Fruit fly (Drosophila melanogaster) whole organism, embryonic: Measurements from ENCODE around the gene Lrrk.

Experiments
- Aef1 ChIP-seq: fragments of 200-800 bp; sonication (Bioruptor generic); IDR thresholded peaks from 3 replicates; pipeline ENCODE4 v1.3.6; 2022; ENCODE audit warnings: missing biosample characterization, missing genetic modification characterization
- C15 ChIP-seq: fragments of 200-800 bp; sonication (Bioruptor generic); IDR thresholded peaks from 3 replicates; pipeline ENCODE4 v1.3.6; 2022; ENCODE audit warnings: missing biosample characterization, missing genetic modification characterization
- CG11723 ChIP-seq: fragments of 200-800 bp; sonication (Bioruptor generic); optimal IDR thresholded peaks from 2 replicates; lab custom pipeline; 2017; ENCODE audit warnings: missing biosample characterization, mild to moderate bottlenecking, missing genetic modification characterization
- CG12299 ChIP-seq: fragments of 200-800 bp; sonication (Bioruptor generic); optimal IDR thresholded peaks from 2 replicates; lab custom pipeline; 2018; ENCODE audit warnings: missing biosample characterization, mild to moderate bottlenecking, missing genetic modification characterization
- CG1233 ChIP-seq: fragments of 200-800 bp; sonication (Bioruptor generic); optimal IDR thresholded peaks from 4 replicates; lab custom pipeline; 2018; ENCODE audit warnings: missing biosample characterization, mild to moderate bottlenecking, missing genetic modification characterization
- CG12391 ChIP-seq: fragments of 200-800 bp; sonication (Bioruptor generic); optimal IDR thresholded peaks from 3 replicates; lab custom pipeline; 2018; ENCODE audit warnings: missing biosample characterization, mild to moderate bottlenecking, missing genetic modification characterization, moderate library complexity
- CG15479 ChIP-seq: fragments of 200-800 bp; sonication (Bioruptor generic); optimal IDR thresholded peaks from 3 replicates; lab custom pipeline; 2019; ENCODE audit warnings: missing biosample characterization, mild to moderate bottlenecking, missing genetic modification characterization, moderate library complexity
- CG2875 ChIP-seq: fragments of 200-800 bp; sonication (Bioruptor generic); optimal IDR thresholded peaks from 2 replicates; lab custom pipeline; 2017; ENCODE audit warnings: missing biosample characterization, mild to moderate bottlenecking, missing genetic modification characterization, missing genetic modification reagents
- CG30403 ChIP-seq: fragments of 200-800 bp; sonication (Bioruptor generic); optimal IDR thresholded peaks from 3 replicates; lab custom pipeline; 2016; ENCODE audit warnings: missing biosample characterization, missing genetic modification characterization
- CG32532 ChIP-seq: fragments of 200-800 bp; sonication (Bioruptor generic); IDR thresholded peaks from 2 replicates; pipeline ENCODE4 v1.3.6; 2022; ENCODE audit warnings: missing biosample characterization, missing genetic modification characterization
- CG3407 ChIP-seq: fragments of 200-800 bp; sonication (Bioruptor generic); optimal IDR thresholded peaks from 2 replicates; lab custom pipeline; 2018; ENCODE audit warnings: missing biosample characterization, mild to moderate bottlenecking, missing genetic modification characterization
- CG34224 ChIP-seq: fragments of 200-800 bp; sonication (Bioruptor generic); IDR thresholded peaks from 3 replicates; pipeline ENCODE4 v1.3.6; 2022; ENCODE audit warnings: missing biosample characterization, missing genetic modification characterization; ENCODE audit not compliant: partially characterized antibody
- CG3847 ChIP-seq: fragments of 200-800 bp; sonication (Bioruptor generic); IDR thresholded peaks from 2 replicates; pipeline ENCODE4 v1.3.6; 2022; ENCODE audit warnings: missing biosample characterization, missing genetic modification characterization
- CG4282 ChIP-seq: fragments of 200-800 bp; sonication (Bioruptor generic); optimal IDR thresholded peaks from 2 replicates; lab custom pipeline; 2016; ENCODE audit warnings: missing biosample characterization, missing genetic modification characterization
- CG4360 ChIP-seq: fragments of 200-800 bp; sonication (Bioruptor generic); IDR thresholded peaks from 2 replicates; pipeline ENCODE4 v1.3.6; 2022; ENCODE audit warnings: missing biosample characterization, missing genetic modification characterization
- CG4424 ChIP-seq: fragments of 200-800 bp; sonication (Bioruptor generic); optimal IDR thresholded peaks from 3 replicates; lab custom pipeline; 2016; ENCODE audit warnings: missing biosample characterization, missing genetic modification characterization
- CG4854 ChIP-seq: fragments of 200-800 bp; sonication (Bioruptor generic); optimal IDR thresholded peaks from 2 replicates; lab custom pipeline; 2016; ENCODE audit warnings: missing biosample characterization, missing genetic modification characterization, inconsistent platforms
- CG6813 ChIP-seq: fragments of 200-800 bp; sonication (Bioruptor generic); optimal IDR thresholded peaks from 2 replicates; lab custom pipeline; 2017; ENCODE audit warnings: missing biosample characterization, missing genetic modification characterization, mild to moderate bottlenecking, moderate library complexity, missing genetic modification reagents
- CG7963 ChIP-seq: fragments of 200-800 bp; sonication (Bioruptor generic); IDR thresholded peaks from 3 replicates; pipeline ENCODE4 v1.3.6; 2022; ENCODE audit warnings: missing biosample characterization, missing genetic modification characterization; ENCODE audit not compliant: partially characterized antibody
- CG7987 ChIP-seq: fragments of 200-800 bp; sonication (Bioruptor generic); optimal IDR thresholded peaks from 2 replicates; lab custom pipeline; 2018; ENCODE audit warnings: missing biosample characterization, mild to moderate bottlenecking, missing genetic modification characterization, moderate library complexity
- CG9797 ChIP-seq: fragments of 200-800 bp; sonication (Bioruptor generic); optimal IDR thresholded peaks from 3 replicates; lab custom pipeline; 2018; ENCODE audit warnings: missing biosample characterization, mild to moderate bottlenecking, missing genetic modification characterization
- CHES-1-like ChIP-seq: fragments of 200-800 bp; sonication (Bioruptor generic); optimal IDR thresholded peaks from 2 replicates; lab custom pipeline; 2016; ENCODE audit warnings: missing biosample characterization, missing genetic modification characterization
- Dip2 ChIP-seq: fragments of 200-800 bp; sonication (Bioruptor generic); IDR thresholded peaks from 2 replicates; pipeline ENCODE4 v1.3.6; 2022; ENCODE audit warnings: missing biosample characterization, missing genetic modification characterization
- Gsc ChIP-seq: fragments of 200-800 bp; sonication (Bioruptor generic); IDR thresholded peaks from 2 replicates; pipeline ENCODE4 v1.3.6; 2022; ENCODE audit warnings: missing biosample characterization, missing genetic modification characterization
- H2.0 ChIP-seq: fragments of 200-800 bp; sonication (Bioruptor generic); IDR thresholded peaks from 2 replicates; pipeline ENCODE4 v1.3.6; 2022; ENCODE audit warnings: missing biosample characterization, missing genetic modification characterization
- Hr78 ChIP-seq, 2 experiments: fragments of 200-800 bp in 1 of 2; fragments of >200 bp in 1 of 2; sonication (Bioruptor generic) in 1 of 2; optimal IDR thresholded peaks; 2 replicates each; lab custom pipeline; 2017 to 2019; ENCODE audit warnings: missing biosample characterization in 2 of 2, missing genetic modification characterization in 2 of 2, mild to moderate bottlenecking in 1 of 2, moderate library complexity in 1 of 2
- Lhr ChIP-seq: fragments of 200-800 bp; sonication (Bioruptor generic); optimal IDR thresholded peaks from 3 replicates; lab custom pipeline; 2017; ENCODE audit warnings: mild to moderate bottlenecking, missing biosample characterization, missing genetic modification reagents, missing genetic modification characterization
- Optix ChIP-seq: fragments of 200-800 bp; sonication (Bioruptor generic); IDR thresholded peaks from 3 replicates; pipeline ENCODE4 v1.3.6; 2022; ENCODE audit warnings: missing biosample characterization, missing genetic modification characterization
- Taf1 ChIP-seq: fragments of 200-800 bp; sonication (Bioruptor generic); IDR thresholded peaks from 2 replicates; pipeline ENCODE4 v1.3.6; 2022; ENCODE audit warnings: missing biosample characterization, missing genetic modification characterization
- bowl ChIP-seq: fragments of 200-800 bp; sonication (Bioruptor generic); IDR thresholded peaks from 2 replicates; pipeline ENCODE4 v1.3.6; 2022; ENCODE audit warnings: missing biosample characterization, missing genetic modification characterization
- btn ChIP-seq: fragments of 200-800 bp; sonication (Bioruptor generic); optimal IDR thresholded peaks from 2 replicates; lab custom pipeline; 2016; ENCODE audit warnings: missing biosample characterization, missing genetic modification characterization
- corto ChIP-seq: fragments of 200-800 bp; sonication (Bioruptor generic); optimal IDR thresholded peaks from 2 replicates; lab custom pipeline; 2016; ENCODE audit warnings: missing biosample characterization, mild to moderate bottlenecking, missing genetic modification characterization, moderate library complexity
- crp ChIP-seq, 2 experiments: fragments of 200-800 bp; sonication (Bioruptor generic); optimal IDR thresholded peaks; 2 replicates in 1 of 2; 3 replicates in 1 of 2; lab custom pipeline; 2017; ENCODE audit warnings: missing biosample characterization in 2 of 2, missing genetic modification characterization in 2 of 2, mild to moderate bottlenecking in 1 of 2, moderate library complexity in 1 of 2
- dpn ChIP-seq, 2 experiments: fragments of 200-800 bp; sonication (Bioruptor generic); optimal IDR thresholded peaks; 3 replicates each; lab custom pipeline; 2016; ENCODE audit warnings: missing biosample characterization in 2 of 2, missing genetic modification characterization in 2 of 2
- eve ChIP-seq, 2 experiments: fragments of >200 bp; optimal IDR thresholded peaks; 2 replicates each; lab custom pipeline; 2017; ENCODE audit warnings: missing biosample characterization in 2 of 2, missing genetic modification characterization in 2 of 2
- fd64A ChIP-seq: fragments of 200-800 bp; sonication (Bioruptor generic); optimal IDR thresholded peaks from 3 replicates; lab custom pipeline; 2018; ENCODE audit warnings: missing biosample characterization, mild to moderate bottlenecking, missing genetic modification characterization
- gfzf ChIP-seq: fragments of 200-800 bp; sonication (Bioruptor generic); optimal IDR thresholded peaks from 2 replicates; lab custom pipeline; 2016; ENCODE audit warnings: missing biosample characterization, mild to moderate bottlenecking, missing genetic modification characterization, moderate library complexity
- hbn ChIP-seq: fragments of 200-800 bp; sonication (Bioruptor generic); IDR thresholded peaks from 2 replicates; pipeline ENCODE4 v1.3.6; 2022; ENCODE audit warnings: missing biosample characterization, missing genetic modification characterization; ENCODE audit not compliant: partially characterized antibody
- ind ChIP-seq: fragments of 200-800 bp; sonication (Bioruptor generic); optimal IDR thresholded peaks from 3 replicates; lab custom pipeline; 2016; ENCODE audit warnings: missing biosample characterization, missing genetic modification characterization
- kah ChIP-seq: fragments of 200-800 bp; sonication (Bioruptor generic); optimal IDR thresholded peaks from 2 replicates; lab custom pipeline; 2018; ENCODE audit warnings: missing biosample characterization, mild to moderate bottlenecking, missing genetic modification characterization
- kni ChIP-seq: fragments of 200-800 bp; sonication (Bioruptor generic); optimal IDR thresholded peaks from 3 replicates; lab custom pipeline; 2017; ENCODE audit warnings: mild to moderate bottlenecking, missing biosample characterization, missing genetic modification reagents, missing genetic modification characterization
- lov ChIP-seq, 2 experiments: fragments of 200-800 bp in 1 of 2; fragments of >200 bp in 1 of 2; sonication (Bioruptor generic) in 1 of 2; IDR thresholded peaks in 1 of 2; optimal IDR thresholded peaks in 1 of 2; 2 replicates in 1 of 2; 3 replicates in 1 of 2; pipeline versions ENCODE4 v1.3.6 to Lab custom; 2017 to 2022; ENCODE audit warnings: missing biosample characterization in 1 of 2, missing genetic modification characterization in 1 of 2
- luna ChIP-seq: fragments of 200-800 bp; sonication (Bioruptor generic); optimal IDR thresholded peaks from 2 replicates; lab custom pipeline; 2016; ENCODE audit warnings: missing biosample characterization, missing genetic modification characterization
- mirr ChIP-seq: fragments of 200-800 bp; sonication (Bioruptor generic); optimal IDR thresholded peaks from 3 replicates; lab custom pipeline; 2018; ENCODE audit warnings: missing biosample characterization, mild to moderate bottlenecking, missing genetic modification characterization
- odd ChIP-seq: fragments of 200-800 bp; sonication (Bioruptor generic); optimal IDR thresholded peaks from 2 replicates; lab custom pipeline; 2017; ENCODE audit warnings: missing biosample characterization, mild to moderate bottlenecking, missing genetic modification characterization
- pho ChIP-seq: fragments of 200-800 bp; sonication (Bioruptor generic); optimal IDR thresholded peaks from 2 replicates; lab custom pipeline; 2016; ENCODE audit warnings: missing biosample characterization, missing genetic modification characterization
- unpg ChIP-seq: fragments of 200-800 bp; sonication (Bioruptor generic); optimal IDR thresholded peaks from 3 replicates; lab custom pipeline; 2018; ENCODE audit warnings: missing biosample characterization, mild to moderate bottlenecking, missing genetic modification characterization, moderate library complexity
- vnd ChIP-seq: fragments of 200-800 bp; sonication (Bioruptor generic); IDR thresholded peaks from 3 replicates; pipeline ENCODE4 v1.3.6; 2022; ENCODE audit warnings: missing biosample characterization, missing genetic modification characterization; ENCODE audit not compliant: partially characterized antibody
- vvl ChIP-seq: fragments of 200-800 bp; sonication (Bioruptor generic); IDR thresholded peaks from 2 replicates; pipeline ENCODE4 v1.3.6; 2022; ENCODE audit warnings: missing biosample characterization, missing genetic modification characterization

The Lrrk gene

dm6 chr3R:20633984-20634446, 1.3 kb upstream of the Lrrk start (continued):
- TF ChIP-seq CG34224 (GFP tag; lab: Robert Waterston, UW), result no peak
- TF ChIP-seq Dip2 (GFP tag; lab: Robert Waterston, UW), result no peak
- peak; percentile 54 for TF ChIP-seq CG12299
- no peak for TF ChIP-seq CG9797
- no peak for TF ChIP-seq corto (GFP tag; lab: Kevin White, UChicago)
- TF ChIP-seq pho (GFP tag; lab: Kevin White, UChicago), result peak; percentile 63
- no peak for TF ChIP-seq Lhr (GFP tag; lab: Kevin White, UChicago)
- TF ChIP-seq Aef1, result peak; percentile 84
- peak; percentile 64 for TF ChIP-seq H2.0 (GFP tag; lab: Robert Waterston, UW)
- TF ChIP-seq vnd (GFP tag; lab: Robert Waterston, UW), result no peak
- no peak for TF ChIP-seq btn
- TF ChIP-seq CG30403, result peak; percentile 79
- no peak for TF ChIP-seq CG11723
- TF ChIP-seq CG4282, result no peak
- no peak for TF ChIP-seq eve (GFP tag; optimal IDR thresholded peaks at IDR 0.05; lab: Kevin White, UChicago)
- peak; percentile 80 for TF ChIP-seq ind (GFP tag; lab: Kevin White, UChicago)
- no peak for TF ChIP-seq crp (GFP tag; optimal IDR thresholded peaks at IDR 0.05; lab: Kevin White, UChicago)
- TF ChIP-seq Taf1 (GFP tag; lab: Robert Waterston, UW), result 0 out of 2 replicates have a peak, but pooled peaks have one; percentile 47
- TF ChIP-seq CG4854 (GFP tag; lab: Kevin White, UChicago), result peak; percentile 16
- no peak for TF ChIP-seq bowl
- TF ChIP-seq odd (GFP tag; lab: Kevin White, UChicago), result no peak
- TF ChIP-seq CHES-1-like (GFP tag; lab: Kevin White, UChicago), result peak; percentile 78
- no peak for TF ChIP-seq CG7963
- peak; percentile 34; the same call in 1 of the 2 replicates for TF ChIP-seq CG4360
- TF ChIP-seq CG3847 (GFP tag; lab: Robert Waterston, UW), result peak; percentile 57
- TF ChIP-seq C15, result no peak
- TF ChIP-seq Hr78 (GFP tag; optimal IDR thresholded peaks at IDR 0.05; lab: Kevin White, UChicago), result peak in 1 of 2 experiments; percentile 93
- TF ChIP-seq dpn (GFP tag; optimal IDR thresholded peaks at IDR 0.05; lab: Kevin White, UChicago), result peak; percentile 65 to 73
- no peak for TF ChIP-seq CG3407 (GFP tag; lab: Kevin White, UChicago)
- no peak for TF ChIP-seq lov (optimal IDR thresholded peaks at IDR 0.05; lab: Kevin White, UChicago)
- TF ChIP-seq lov (GFP tag; IDR thresholded peaks at IDR 0.05; lab: Robert Waterston, UW), result 0 out of 3 replicates have a peak, but pooled peaks have one; percentile 65
- TF ChIP-seq mirr (GFP tag; lab: Kevin White, UChicago), result no peak
- no peak for TF ChIP-seq kni
- peak; percentile 66 for TF ChIP-seq CG32532
- TF ChIP-seq gfzf, result no peak
- peak; percentile 71; the same call in 1 of the 3 replicates for TF ChIP-seq Optix (GFP tag; lab: Robert Waterston, UW)
- no peak for TF ChIP-seq fd64A (GFP tag; lab: Kevin White, UChicago)
- no peak for TF ChIP-seq CG7987 (GFP tag; lab: Kevin White, UChicago)
- TF ChIP-seq CG12391, result no peak
- TF ChIP-seq luna (GFP tag; lab: Kevin White, UChicago), result peak; percentile 6
- TF ChIP-seq CG1233 (GFP tag; lab: Kevin White, UChicago), result no peak
- TF ChIP-seq vvl, result peak; percentile 63; the same call in 1 of the 2 replicates
- TF ChIP-seq CG6813 (GFP tag; lab: Kevin White, UChicago), result peak; percentile 41
- peak; percentile 77 for TF ChIP-seq CG4424 (GFP tag; lab: Kevin White, UChicago)
- no peak for TF ChIP-seq unpg (GFP tag; lab: Kevin White, UChicago)
- TF ChIP-seq Gsc (GFP tag; lab: Robert Waterston, UW), result no peak
- no peak for TF ChIP-seq hbn
- TF ChIP-seq CG15479 (GFP tag; lab: Kevin White, UChicago), result no peak
- no peak for TF ChIP-seq kah (GFP tag; lab: Kevin White, UChicago)
- TF ChIP-seq CG2875 (GFP tag; lab: Kevin White, UChicago), result no peak
